Worm (Caenorhabditis elegans) whole organism, L4/young adult: ENCODE data around the gene ZK637.12.
A peak's percentile ranks its signal among the peaks of the same experiment; 100 is the strongest.

Source experiments
- W03F9.2 ChIP-seq: fragments of 150-350 bp; optimal IDR thresholded peaks from 2 replicates; lab custom pipeline; 2014; ENCODE audit warnings: missing biosample characterization, missing genetic modification characterization
- dao-5 ChIP-seq: sonication (generic microtip); optimal IDR thresholded peaks from 2 replicates; lab custom pipeline; 2016; ENCODE audit warnings: missing genotype, missing genetic modification characterization, moderate library complexity, missing compliant biosample characterization
- him-1 ChIP-seq: sonication (generic microtip); optimal IDR thresholded peaks from 2 replicates; lab custom pipeline; 2016; ENCODE audit warnings: missing genotype, missing genetic modification reagents, missing genetic modification characterization, missing compliant biosample characterization

Gene ZK637.12

ce11 chrIII:8904914-8905665 is 18.9 kb upstream of the ZK637.12 start, which contains the start of gene unc-32:
Gene unc-32 (plus strand): TSS chrIII:8905615.
- no peak for TF ChIP-seq dao-5 (tag; lab: Kevin White, UChicago)
- TF ChIP-seq him-1 (tag; lab: Kevin White, UChicago), result peak; percentile 4

- no peak for TF ChIP-seq W03F9.2
- no peak for TF ChIP-seq dao-5 (tag; lab: Kevin White, UChicago)
- no peak for TF ChIP-seq him-1 (tag; lab: Kevin White, UChicago)
Measured at ce11 chrIII:8910139-8910538, 13.9 kb upstream of the ZK637.12 start.

- TF ChIP-seq him-1 (tag; lab: Kevin White, UChicago), result peak; percentile 26
- TF ChIP-seq dao-5 (tag; lab: Kevin White, UChicago), result no peak
Measured at ce11 chrIII:8911598-8912194, 12.3 kb upstream of the ZK637.12 start, which contains the start of gene tpk-1. Gene tpk-1 (plus strand): TSS chrIII:8912144.

- TF ChIP-seq W03F9.2 (no peak), him-1 (tag; lab: Kevin White, UChicago) (no peak), dao-5 (tag; lab: Kevin White, UChicago) (no peak)
Measured at ce11 chrIII:8913469-8913868, 10.6 kb upstream of the ZK637.12 start, which contains the start of gene trxr-2. Gene trxr-2 (plus strand): TSS chrIII:8913769.

ce11 chrIII:8917879-8918381 is 6.1 kb upstream of the ZK637.12 start, which contains the start of gene cdc-25.3:
Gene cdc-25.3 (minus strand): TSS chrIII:8917929.
- TF ChIP-seq him-1 (tag; lab: Kevin White, UChicago) (no peak), W03F9.2 (no peak), dao-5 (tag; lab: Kevin White, UChicago) (no peak)

ce11 chrIII:8919784-8920183 is 4.3 kb upstream of the ZK637.12 start, which contains the start of gene ZK637.15:
Gene ZK637.15 (plus strand): TSS chrIII:8920084.
- TF ChIP-seq W03F9.2 (no peak), him-1 (tag; lab: Kevin White, UChicago) (no peak), dao-5 (tag; lab: Kevin White, UChicago) (no peak)

- no peak for TF ChIP-seq W03F9.2
- no peak for TF ChIP-seq dao-5 (tag; lab: Kevin White, UChicago)
- no peak for TF ChIP-seq him-1 (tag; lab: Kevin White, UChicago)
Measured at ce11 chrIII:8922061-8922460, 2.0 kb upstream of the ZK637.12 start.

ce11 chrIII:8923240-8923734 is 750 bp upstream of the ZK637.12 start, which contains the start of gene glb-1:
Gene glb-1 (minus strand): TSS chrIII:8923290.
- no peak for TF ChIP-seq him-1 (tag; lab: Kevin White, UChicago)

ce11 chrIII:8925539-8925938 is 1.5 kb downstream of the ZK637.12 start:
- TF ChIP-seq dao-5 (tag; lab: Kevin White, UChicago) (no peak), him-1 (tag; lab: Kevin White, UChicago) (no peak), W03F9.2 (no peak)

- TF ChIP-seq him-1 (tag; lab: Kevin White, UChicago), result no peak
- TF ChIP-seq W03F9.2, result no peak
- no peak for TF ChIP-seq dao-5 (tag; lab: Kevin White, UChicago)
Measured at ce11 chrIII:8926512-8926911, 2.5 kb downstream of the ZK637.12 start.

ce11 chrIII:8929723-8930122 is 5.7 kb downstream of the ZK637.12 start, which contains the start of gene arrd-15:
Gene arrd-15 (plus strand): TSS chrIII:8930023.
- no peak for TF ChIP-seq W03F9.2
- no peak for TF ChIP-seq dao-5 (tag; lab: Kevin White, UChicago)
- TF ChIP-seq him-1 (tag; lab: Kevin White, UChicago), result no peak

ce11 chrIII:8933696-8934095 is 9.7 kb downstream of the ZK637.12 start:
- no peak for TF ChIP-seq him-1 (tag; lab: Kevin White, UChicago)
- TF ChIP-seq dao-5 (tag; lab: Kevin White, UChicago), result no peak
- TF ChIP-seq W03F9.2, result no peak

ce11 chrIII:8934378-8934777 is 10.3 kb downstream of the ZK637.12 start:
- TF ChIP-seq him-1 (tag; lab: Kevin White, UChicago), result no peak
- TF ChIP-seq dao-5 (tag; lab: Kevin White, UChicago), result no peak
- no peak for TF ChIP-seq W03F9.2

- TF ChIP-seq dao-5 (tag; lab: Kevin White, UChicago) (peak; percentile 4), W03F9.2 (peak; percentile 31), him-1 (tag; lab: Kevin White, UChicago) (peak; percentile 92)
Measured at ce11 chrIII:8937571-8937970, 13.5 kb downstream of the ZK637.12 start.
